Fruit fly (Drosophila melanogaster): Measurements from ENCODE around the gene sav.

- TF ChIP-seq az2 (GFP tag; optimal IDR thresholded peaks at IDR 0.05) (no peak), trem (tag; optimal IDR thresholded peaks at IDR 0.05) (no peak), Sox100B (GFP tag; optimal IDR thresholded peaks at IDR 0.05) (no peak), CG17186 (GFP tag; optimal IDR thresholded peaks at IDR 0.05) (no peak), caup (GFP tag; optimal IDR thresholded peaks at IDR 0.05; ENCODE audit: severe bottlenecking) (peak; percentile 40), CG14050 (GFP tag; IDR thresholded peaks at IDR 0.05) (peak; percentile 17; the same call in 1 of the 3 replicates), stc (GFP tag; IDR thresholded peaks at IDR 0.05) (peak; percentile 25; the same call in 1 of the 2 replicates), nau (GFP tag; optimal IDR thresholded peaks at IDR 0.05) (no peak)
Measured at dm6 chr3R:23046529-23046943, 14.6 kb downstream of the sav start.
